Fruit fly (Drosophila melanogaster): ENCODE data around the gene U4-U6-60K.
A peak's percentile ranks its signal among the peaks of the same experiment; 100 is the strongest.

Gene U4-U6-60K

dm6 chr3L:17563133-17563532, 49.4 kb upstream of the U4-U6-60K start (continued):
- TF ChIP-seq CG2875 (GFP tag; optimal IDR thresholded peaks at IDR 0.05), result no peak
- TF ChIP-seq sens (GFP tag), result peak; percentile 75
- TF ChIP-seq vvl (GFP tag; IDR thresholded peaks at IDR 0.05), result 0 out of 2 replicates have a peak, but pooled peaks have one; percentile 32
- TF ChIP-seq Blimp-1 (GFP tag; optimal IDR thresholded peaks at IDR 0.05), result no peak
- no peak for TF ChIP-seq CG13123 (GFP tag; optimal IDR thresholded peaks at IDR 0.05)
- TF ChIP-seq zfh1 (GFP tag; IDR thresholded peaks at IDR 0.05), result 0 out of 3 replicates have a peak, but pooled peaks have one; percentile 27
- TF ChIP-seq unpg (GFP tag; optimal IDR thresholded peaks at IDR 0.05), result no peak
- TF ChIP-seq CG4707 (GFP tag; optimal IDR thresholded peaks at IDR 0.05), result peak; percentile 70
- peak; percentile 27 for TF ChIP-seq dmrt99B (tag; optimal IDR thresholded peaks at IDR 0.05)
- no peak for TF ChIP-seq CG32532 (GFP tag; IDR thresholded peaks at IDR 0.05)
- TF ChIP-seq HmgZ (tag; optimal IDR thresholded peaks at IDR 0.05), result no peak
- TF ChIP-seq CG18599 (GFP tag; optimal IDR thresholded peaks at IDR 0.05), result no peak
- TF ChIP-seq CG6272 (GFP tag; IDR thresholded peaks at IDR 0.05), result no peak
- no peak for TF ChIP-seq maf-S (GFP tag; optimal IDR thresholded peaks at IDR 0.05)
- peak; percentile 5 for TF ChIP-seq Sox100B (GFP tag; optimal IDR thresholded peaks at IDR 0.05)
- peak; percentile 59; the same call in 2 of the 3 replicates for TF ChIP-seq row (GFP tag; IDR thresholded peaks at IDR 0.05)
- TF ChIP-seq toy (GFP tag; IDR thresholded peaks at IDR 0.05), result no peak
- TF ChIP-seq Med (GFP tag), result peak; percentile 8

DNA sequence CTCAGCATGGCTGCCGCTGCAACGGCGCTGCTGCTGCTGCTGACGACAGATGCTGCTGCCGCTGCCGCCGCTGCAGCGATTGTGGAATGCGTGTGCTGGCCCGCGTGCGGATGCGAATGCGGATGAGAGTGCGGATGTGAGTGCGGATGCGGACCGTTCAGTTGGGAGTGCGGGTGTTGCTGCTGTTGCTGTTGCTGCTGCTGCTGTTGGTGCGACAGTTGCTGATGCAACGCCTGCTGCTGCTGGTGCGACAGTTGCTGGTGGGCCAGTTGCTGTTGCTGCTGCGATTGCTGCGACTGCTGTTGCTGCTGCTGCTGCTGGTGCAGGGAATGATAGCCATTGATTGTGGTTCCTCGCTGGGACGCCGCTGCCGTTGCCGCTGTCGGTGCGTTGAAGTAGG, 48.6 kb upstream of the U4-U6-60K start:
- TF ChIP-seq lov (optimal IDR thresholded peaks at IDR 0.05) (no peak), lov (GFP tag; IDR thresholded peaks at IDR 0.05) (no peak), CG30431 (GFP tag; optimal IDR thresholded peaks at IDR 0.05) (no peak), CG9609 (GFP tag; optimal IDR thresholded peaks at IDR 0.05) (no peak), CG18619 (GFP tag; optimal IDR thresholded peaks at IDR 0.05) (no peak), Mad (GFP tag; optimal IDR thresholded peaks at IDR 0.05) (no peak), CG7357 (GFP tag; IDR thresholded peaks at IDR 0.05) (no peak), Hr39 (optimal IDR thresholded peaks at IDR 0.05) (peak; percentile 42), Med (GFP tag) (no peak), sqz (GFP tag; optimal IDR thresholded peaks at IDR 0.05) (no peak), Abd-B (GFP tag; optimal IDR thresholded peaks at IDR 0.05) (no peak), Max (GFP tag; optimal IDR thresholded peaks at IDR 0.05) (no peak), BEAF-32 (GFP tag; optimal IDR thresholded peaks at IDR 0.05) (no peak), CG11695 (GFP tag; IDR thresholded peaks at IDR 0.05) (no peak), CG9797 (GFP tag; optimal IDR thresholded peaks at IDR 0.05) (no peak), CG13424 (tag; optimal IDR thresholded peaks at IDR 0.05) (no peak), GATAe (GFP tag; conservative IDR thresholded peaks at IDR 0.05) (no peak), mam (GFP tag; optimal IDR thresholded peaks at IDR 0.05) (no peak), CG12155 (GFP tag; optimal IDR thresholded peaks at IDR 0.05) (no peak), Neu2 (GFP tag; optimal IDR thresholded peaks at IDR 0.05; ENCODE audit: borderline replicate concordance) (no peak), Drgx (GFP tag; IDR thresholded peaks at IDR 0.05) (0 out of 2 replicates have a peak, but pooled peaks have one; percentile 25), CG2875 (GFP tag; optimal IDR thresholded peaks at IDR 0.05) (no peak), CG11085 (GFP tag; IDR thresholded peaks at IDR 0.05) (no peak), CG8478 (optimal IDR thresholded peaks at IDR 0.05) (peak; percentile 81), gsb (GFP tag; IDR thresholded peaks at IDR 0.05) (no peak), Hey (tag; optimal IDR thresholded peaks at IDR 0.05) (no peak), luna (GFP tag; optimal IDR thresholded peaks at IDR 0.05) (no peak), CG33557 (GFP tag; optimal IDR thresholded peaks at IDR 0.05) (no peak), CG43689 (GFP tag; IDR thresholded peaks at IDR 0.05) (no peak), CG6813 (GFP tag; optimal IDR thresholded peaks at IDR 0.05) (no peak), CG13624 (GFP tag; optimal IDR thresholded peaks at IDR 0.05) (no peak), CG13775 (GFP tag; optimal IDR thresholded peaks at IDR 0.05) (peak; percentile 90), CG10209 (GFP tag; optimal IDR thresholded peaks at IDR 0.05) (no peak), CG7271 (tag; optimal IDR thresholded peaks at IDR 0.05) (no peak), CG1529 (GFP tag; optimal IDR thresholded peaks at IDR 0.05) (no peak), CG31388 (GFP tag; optimal IDR thresholded peaks at IDR 0.05) (no peak)
